Worm (Caenorhabditis elegans) whole organism, young adult: ENCODE data around the gene ZK673.6.

Experiments used
- B0019.2 ChIP-seq: fragments of 200-800 bp; sonication (Bioruptor generic); conservative IDR thresholded peaks from 2 replicates; pipeline ENCODE4 v1.3.6; 2022; ENCODE audit warnings: missing genetic modification reagents, missing genetic modification characterization, missing compliant biosample characterization
- B0261.1 ChIP-seq: sonication (generic microtip); optimal IDR thresholded peaks from 2 replicates; lab custom pipeline; 2016; ENCODE audit warnings: mild to moderate bottlenecking, missing genetic modification characterization, moderate library complexity, missing compliant biosample characterization
- B0336.3 ChIP-seq: fragments of 200-800 bp; sonication (Bioruptor generic); IDR thresholded peaks from 2 replicates; pipeline ENCODE4 v1.3.6; 2022; ENCODE audit warnings: missing genetic modification characterization, missing compliant biosample characterization
- C06A6.2 ChIP-seq: fragments of 200-800 bp; sonication (Bioruptor generic); conservative IDR thresholded peaks from 2 replicates; pipeline ENCODE4 v1.3.6; 2022; ENCODE audit warnings: missing genetic modification characterization, missing compliant biosample characterization
- D2030.7 ChIP-seq: fragments of 200-800 bp; sonication (Bioruptor generic); IDR thresholded peaks from 2 replicates; pipeline ENCODE4 v1.3.6; 2022; ENCODE audit warnings: missing genetic modification reagents, missing genetic modification characterization, missing compliant biosample characterization
- F33H1.4 ChIP-seq: fragments of 200-800 bp; sonication (Bioruptor generic); IDR thresholded peaks from 2 replicates; pipeline ENCODE4 v1.3.6; 2022; ENCODE audit warnings: missing genetic modification reagents, missing genetic modification characterization, missing compliant biosample characterization
- F37B4.10 ChIP-seq: fragments of 200-800 bp; sonication (Bioruptor generic); IDR thresholded peaks from 2 replicates; pipeline ENCODE4 v1.3.6; 2022; ENCODE audit warnings: missing genetic modification characterization, missing compliant biosample characterization
- F39B2.1 ChIP-seq: fragments of 200-800 bp; sonication (Bioruptor generic); IDR thresholded peaks from 2 replicates; pipeline ENCODE4 v1.3.6; 2022; ENCODE audit warnings: missing genetic modification reagents, missing genetic modification characterization, missing compliant biosample characterization
- F52B5.7 ChIP-seq: sonication (generic microtip); optimal IDR thresholded peaks from 2 replicates; lab custom pipeline; 2016; ENCODE audit warnings: mild to moderate bottlenecking, missing genetic modification characterization, missing compliant biosample characterization
- K12H6.12 ChIP-seq: fragments of 200-800 bp; sonication (Bioruptor generic); optimal IDR thresholded peaks from 2 replicates; lab custom pipeline; 2018; ENCODE audit warnings: mild to moderate bottlenecking, missing genetic modification characterization, missing compliant biosample characterization
- T07F8.4 ChIP-seq: sonication (generic microtip); optimal IDR thresholded peaks from 2 replicates; lab custom pipeline; 2016; ENCODE audit warnings: mild to moderate bottlenecking, missing genetic modification characterization, moderate library complexity, missing compliant biosample characterization
- T26A5.8 ChIP-seq: sonication (generic microtip); optimal IDR thresholded peaks from 2 replicates; lab custom pipeline; 2016; ENCODE audit warnings: missing genetic modification characterization, missing compliant biosample characterization
- Y53G8AR.9 ChIP-seq: fragments of 200-800 bp; sonication (Bioruptor generic); conservative IDR thresholded peaks from 2 replicates; pipeline ENCODE4 v1.3.6; 2022; ENCODE audit warnings: missing genetic modification reagents, missing genetic modification characterization, missing compliant biosample characterization
- Y67H2A.10 ChIP-seq: fragments of 200-800 bp; sonication (Bioruptor generic); conservative IDR thresholded peaks from 2 replicates; pipeline ENCODE4 v1.3.6; 2022; ENCODE audit warnings: missing genetic modification reagents, missing genetic modification characterization, missing compliant biosample characterization
- aptf-2 ChIP-seq: fragments of 200-800 bp; sonication (Bioruptor generic); conservative IDR thresholded peaks from 2 replicates; pipeline ENCODE4 v1.3.6; 2022; ENCODE audit warnings: missing genetic modification reagents, missing genetic modification characterization, missing compliant biosample characterization
- attf-5 ChIP-seq: fragments of 200-800 bp; sonication (Bioruptor generic); optimal IDR thresholded peaks from 2 replicates; lab custom pipeline; 2018; ENCODE audit warnings: mild to moderate bottlenecking, missing genetic modification characterization, missing compliant biosample characterization
- attf-6 ChIP-seq: fragments of 200-800 bp; sonication (Bioruptor generic); IDR thresholded peaks from 2 replicates; pipeline ENCODE4 v1.3.6; 2022; ENCODE audit warnings: missing genetic modification reagents, missing genetic modification characterization, missing compliant biosample characterization
- cebp-1 ChIP-seq, 2 experiments: fragments of 200-800 bp in 1 of 2; sonication (Bioruptor generic) in 1 of 2; sonication (generic microtip) in 1 of 2; IDR thresholded peaks in 1 of 2; optimal IDR thresholded peaks in 1 of 2; 2 replicates each; pipeline versions ENCODE4 v1.3.6 to Lab custom; 2017 to 2022; ENCODE audit warnings: missing compliant biosample characterization in 2 of 2, missing genetic modification characterization in 2 of 2, mild to moderate bottlenecking in 1 of 2, missing genetic modification reagents in 1 of 2, moderate library complexity in 1 of 2
- cebp-2 ChIP-seq: fragments of 200-800 bp; sonication (Bioruptor generic); IDR thresholded peaks from 2 replicates; pipeline ENCODE4 v1.3.6; 2022; ENCODE audit warnings: missing genetic modification characterization, missing compliant biosample characterization
- ceh-100 ChIP-seq: fragments of 200-800 bp; sonication (Bioruptor generic); IDR thresholded peaks from 2 replicates; pipeline ENCODE4 v1.3.6; 2022; ENCODE audit warnings: missing genetic modification reagents, missing genetic modification characterization, missing compliant biosample characterization
- ceh-27 ChIP-seq: fragments of 200-800 bp; sonication (Bioruptor generic); optimal IDR thresholded peaks from 2 replicates; lab custom pipeline; 2018; ENCODE audit warnings: mild to moderate bottlenecking, missing genetic modification characterization, moderate library complexity, missing compliant biosample characterization
- ceh-91 ChIP-seq: fragments of 200-800 bp; sonication (Bioruptor generic); IDR thresholded peaks from 2 replicates; pipeline ENCODE4 v1.3.6; 2022; ENCODE audit warnings: missing genetic modification reagents, missing genetic modification characterization, missing compliant biosample characterization
- chd-7 ChIP-seq: sonication (generic microtip); optimal IDR thresholded peaks from 2 replicates; lab custom pipeline; 2016; ENCODE audit warnings: mild to moderate bottlenecking, missing genetic modification characterization, moderate library complexity, missing compliant biosample characterization
- die-1 ChIP-seq: sonication (generic microtip); optimal IDR thresholded peaks from 2 replicates; lab custom pipeline; 2016; ENCODE audit warnings: missing genotype, mild to moderate bottlenecking, missing genetic modification characterization, missing compliant biosample characterization
- dox-1 ChIP-seq: fragments of 200-800 bp; sonication (Bioruptor generic); IDR thresholded peaks from 2 replicates; pipeline ENCODE4 v1.3.6; 2022; ENCODE audit warnings: missing genetic modification reagents, missing genetic modification characterization, missing compliant biosample characterization
- dpl-1 ChIP-seq: fragments of 150-350 bp; optimal IDR thresholded peaks from 2 replicates; lab custom pipeline; 2014; ENCODE audit warnings: missing biosample characterization, missing genetic modification reagents, missing genetic modification characterization
- fkh-3 ChIP-seq: sonication (generic microtip); optimal IDR thresholded peaks from 2 replicates; lab custom pipeline; 2016; ENCODE audit warnings: mild to moderate bottlenecking, missing genetic modification characterization, missing compliant biosample characterization
- gei-17 ChIP-seq: fragments of 200-800 bp; sonication (Bioruptor generic); optimal IDR thresholded peaks from 2 replicates; lab custom pipeline; 2018; ENCODE audit warnings: mild to moderate bottlenecking, missing genetic modification characterization, missing compliant biosample characterization
- hlh-12 ChIP-seq: sonication (generic microtip); optimal IDR thresholded peaks from 2 replicates; lab custom pipeline; 2016; ENCODE audit warnings: missing genetic modification characterization, missing compliant biosample characterization
- hlh-26 ChIP-seq: fragments of 200-800 bp; sonication (Bioruptor generic); conservative IDR thresholded peaks from 2 replicates; pipeline ENCODE4 v1.3.6; 2022; ENCODE audit warnings: missing genetic modification reagents, missing genetic modification characterization, missing compliant biosample characterization
- hsf-1 ChIP-seq: fragments of 200-800 bp; sonication (Bioruptor generic); IDR thresholded peaks from 2 replicates; pipeline ENCODE4 v1.3.6; 2022; ENCODE audit warnings: missing genetic modification reagents, missing genetic modification characterization, missing compliant biosample characterization
- lin-54 ChIP-seq: fragments of 200-800 bp; sonication (Bioruptor generic); optimal IDR thresholded peaks from 2 replicates; lab custom pipeline; 2018; ENCODE audit warnings: mild to moderate bottlenecking, missing genetic modification characterization, missing compliant biosample characterization
- lir-1 ChIP-seq: fragments of 200-800 bp; sonication (Bioruptor generic); conservative IDR thresholded peaks from 2 replicates; pipeline ENCODE4 v1.3.6; 2022; ENCODE audit warnings: missing genetic modification reagents, missing genetic modification characterization, missing compliant biosample characterization
- madf-6 ChIP-seq: fragments of 200-800 bp; sonication (Bioruptor generic); IDR thresholded peaks from 2 replicates; pipeline ENCODE4 v1.3.6; 2022; ENCODE audit warnings: missing genetic modification reagents, missing genetic modification characterization, missing compliant biosample characterization
- nhr-80 ChIP-seq: sonication (generic microtip); optimal IDR thresholded peaks from 2 replicates; lab custom pipeline; 2016; ENCODE audit warnings: missing genetic modification characterization, missing compliant biosample characterization
- nhr-90 ChIP-seq: sonication (generic microtip); optimal IDR thresholded peaks from 2 replicates; lab custom pipeline; 2016; ENCODE audit warnings: missing genotype, mild to moderate bottlenecking, missing genetic modification characterization, missing compliant biosample characterization
- pha-4 ChIP-seq: fragments of 150-350 bp; sonication (generic microtip); optimal IDR thresholded peaks from 2 replicates; lab custom pipeline; 2014; ENCODE audit warnings: missing biosample characterization, missing genetic modification reagents, missing genetic modification characterization
- rec-8 ChIP-seq, 2 experiments: sonication (generic microtip); optimal IDR thresholded peaks; 2 replicates each; lab custom pipeline; 2016; ENCODE audit warnings: mild to moderate bottlenecking in 2 of 2, missing genetic modification characterization in 2 of 2, missing genetic modification reagents in 2 of 2, missing genotype in 2 of 2, missing biosample characterization in 1 of 2, missing compliant biosample characterization in 1 of 2, moderate library complexity in 1 of 2
- repo-1 ChIP-seq: sonication (generic microtip); optimal IDR thresholded peaks from 2 replicates; lab custom pipeline; 2017; ENCODE audit warnings: mild to moderate bottlenecking, missing genetic modification characterization, missing compliant biosample characterization
- sea-2 ChIP-seq: fragments of 200-800 bp; sonication (Bioruptor generic); IDR thresholded peaks from 2 replicates; pipeline ENCODE4 v1.3.6; 2022; ENCODE audit warnings: missing genetic modification characterization, missing compliant biosample characterization
- snpc-1.3 ChIP-seq: sonication (generic microtip); optimal IDR thresholded peaks from 2 replicates; lab custom pipeline; 2017; ENCODE audit warnings: missing genetic modification characterization, mild to moderate bottlenecking, missing compliant biosample characterization, antibody characterized with exemption, moderate library complexity, missing genotype, missing genetic modification reagents; ENCODE audit not compliant: insufficient read depth
- snpc-3.4 ChIP-seq: sonication (generic microtip); optimal IDR thresholded peaks from 2 replicates; lab custom pipeline; 2017; ENCODE audit warnings: missing genetic modification characterization, mild to moderate bottlenecking, missing compliant biosample characterization, antibody characterized with exemption, moderate library complexity, missing genotype, missing genetic modification reagents
- tbx-9 ChIP-seq: sonication (generic microtip); optimal IDR thresholded peaks from 2 replicates; lab custom pipeline; 2016; ENCODE audit warnings: borderline replicate concordance, missing genetic modification characterization, inconsistent platforms, missing compliant biosample characterization
- unc-130 ChIP-seq: sonication (generic microtip); optimal IDR thresholded peaks from 2 replicates; lab custom pipeline; 2016; ENCODE audit warnings: missing genetic modification reagents, missing genetic modification characterization, missing compliant biosample characterization
- xnd-1 ChIP-seq: sonication (generic microtip); optimal IDR thresholded peaks from 2 replicates; lab custom pipeline; 2016; ENCODE audit warnings: missing genotype, missing genetic modification reagents, missing genetic modification characterization, missing compliant biosample characterization
- zim-3 ChIP-seq: sonication (generic microtip); optimal IDR thresholded peaks from 2 replicates; lab custom pipeline; 2017; ENCODE audit warnings: mild to moderate bottlenecking, missing genetic modification characterization, moderate library complexity, missing compliant biosample characterization
- ztf-25 ChIP-seq: fragments of 200-800 bp; sonication (Bioruptor generic); IDR thresholded peaks from 2 replicates; pipeline ENCODE4 v1.3.6; 2022; ENCODE audit warnings: missing genetic modification reagents, missing genetic modification characterization, missing compliant biosample characterization
- ztf-3 ChIP-seq: fragments of 200-800 bp; sonication (Bioruptor generic); optimal IDR thresholded peaks from 2 replicates; lab custom pipeline; 2018; ENCODE audit warnings: mild to moderate bottlenecking, missing genetic modification characterization, missing compliant biosample characterization
- ztf-6 ChIP-seq: fragments of 200-800 bp; sonication (Bioruptor generic); IDR thresholded peaks from 2 replicates; pipeline ENCODE4 v1.3.6; 2022; ENCODE audit warnings: missing genetic modification reagents, missing genetic modification characterization, missing compliant biosample characterization

Gene ZK673.6

DNA sequence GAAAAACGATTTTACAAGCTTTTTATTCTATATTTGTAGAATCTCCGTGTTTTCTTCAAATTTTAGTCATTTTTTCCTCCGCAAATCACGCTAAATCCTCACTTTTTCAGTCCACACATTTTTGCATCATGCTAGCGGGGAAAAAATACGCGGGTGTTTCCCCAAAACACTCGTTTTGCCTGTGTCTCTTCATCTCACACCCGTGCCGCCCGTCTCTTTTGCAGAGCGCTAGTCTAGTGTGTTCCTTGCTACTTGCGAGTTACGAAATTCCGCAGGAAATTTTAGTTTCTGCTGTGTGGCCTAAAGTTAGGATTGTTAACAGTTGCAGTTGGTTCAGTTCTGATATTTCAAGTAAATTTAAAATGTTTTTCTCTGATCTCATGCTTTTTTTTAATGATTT, 18.4 kb downstream of the ZK673.6 start:
- TF ChIP-seq tbx-9 (tag; lab: Kevin White, UChicago) (no peak), D2030.7 (GFP tag; lab: Robert Waterston, UW) (no peak), sea-2 (GFP tag; lab: Robert Waterston, UW) (0 out of 2 replicates have a peak, but pooled peaks have one; percentile 12), dox-1 (GFP tag; lab: Robert Waterston, UW) (0 out of 2 replicates have a peak, but pooled peaks have one; percentile 53), B0261.1 (no peak), ceh-100 (no peak), ceh-27 (GFP tag; lab: Kevin White, UChicago) (no peak), xnd-1 (tag; lab: Kevin White, UChicago) (no peak), madf-6 (GFP tag; lab: Robert Waterston, UW) (no peak; the same call in 1 of the 2 replicates), gei-17 (GFP tag; lab: Kevin White, UChicago) (no peak), chd-7 (tag; lab: Kevin White, UChicago) (peak; percentile 10), B0336.3 (peak; percentile 46; the same call in 1 of the 2 replicates), Y53G8AR.9 (GFP tag; lab: Robert Waterston, UW) (no peak), snpc-3.4 (tag; lab: Kevin White, UChicago) (no peak), attf-6 (GFP tag; lab: Robert Waterston, UW) (no peak), ztf-6 (GFP tag; lab: Robert Waterston, UW) (no peak), dpl-1 (no peak), lir-1 (GFP tag; lab: Robert Waterston, UW) (no peak), snpc-1.3 (tag; lab: Kevin White, UChicago) (no peak), ztf-25 (GFP tag; lab: Robert Waterston, UW) (no peak), hlh-26 (GFP tag; lab: Robert Waterston, UW) (no peak), F37B4.10 (GFP tag; lab: Robert Waterston, UW) (no peak), ztf-3 (no peak), attf-5 (peak; percentile 50), cebp-2 (GFP tag; lab: Robert Waterston, UW) (0 out of 2 replicates have a peak, but pooled peaks have one; percentile 40), nhr-90 (tag; lab: Kevin White, UChicago) (no peak), repo-1 (peak; percentile 50), aptf-2 (GFP tag; lab: Robert Waterston, UW) (no peak), rec-8 (tag; optimal IDR thresholded peaks at IDR 0.05; lab: Kevin White, UChicago) (no peak), hlh-12 (tag; lab: Kevin White, UChicago) (no peak), K12H6.12 (tag; lab: Kevin White, UChicago) (no peak), F52B5.7 (tag; lab: Kevin White, UChicago) (no peak), lin-54 (GFP tag; lab: Kevin White, UChicago) (no peak), Y67H2A.10 (GFP tag; lab: Robert Waterston, UW) (no peak), cebp-1 (GFP tag; IDR thresholded peaks at IDR 0.05; lab: Robert Waterston, UW) (peak; percentile 86), cebp-1 (tag; optimal IDR thresholded peaks at IDR 0.05; lab: Kevin White, UChicago) (peak; percentile 93), unc-130 (no peak), ceh-91 (no peak), zim-3 (tag; lab: Kevin White, UChicago) (no peak), pha-4 (tag; lab: Kevin White, UChicago) (no peak), die-1 (tag; lab: Kevin White, UChicago) (peak; percentile 8), nhr-80 (tag; lab: Kevin White, UChicago) (peak; percentile 62), fkh-3 (tag; lab: Kevin White, UChicago) (no peak), B0019.2 (GFP tag; lab: Robert Waterston, UW) (no peak), T07F8.4 (tag; lab: Kevin White, UChicago) (no peak), F39B2.1 (GFP tag; lab: Robert Waterston, UW) (no peak), hsf-1 (GFP tag; lab: Robert Waterston, UW) (no peak), C06A6.2 (no peak), F33H1.4 (GFP tag; lab: Robert Waterston, UW) (no peak), T26A5.8 (no peak)
